Worm (Caenorhabditis elegans): ENCODE measurements around the gene fce-2.

The fce-2 gene

DNA sequence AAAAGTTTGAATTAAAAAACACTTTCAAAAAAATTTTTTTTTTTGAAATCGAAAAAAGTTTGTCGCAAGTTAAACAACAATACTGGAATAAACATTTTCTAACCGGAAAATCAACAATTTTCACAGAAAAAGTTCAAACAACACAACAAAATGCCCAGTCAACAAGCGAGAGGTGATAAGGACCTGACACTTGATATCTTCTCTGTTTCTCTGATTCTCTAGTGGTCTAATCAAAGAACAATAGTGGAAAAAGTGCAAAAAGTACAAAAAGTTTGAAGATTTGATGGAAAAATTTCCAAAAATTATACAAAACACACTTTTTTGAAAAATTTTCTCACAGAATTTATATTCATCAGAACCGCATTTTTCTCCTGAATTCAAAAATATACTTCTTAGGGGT is 1.7 kb upstream of the fce-2 start:
- TF ChIP-seq ceh-63 (GFP tag; optimal IDR thresholded peaks at IDR 0.05) (no peak), pax-3 (tag; optimal IDR thresholded peaks at IDR 0.05) (no peak), ama-1 (optimal IDR thresholded peaks at IDR 0.05) (no peak), elt-2 (tag; optimal IDR thresholded peaks at IDR 0.05) (peak; percentile 54), mab-9 (GFP tag; IDR thresholded peaks at IDR 0.05) (no peak), ets-5 (GFP tag; IDR thresholded peaks at IDR 0.05) (no peak), mef-2 (tag; optimal IDR thresholded peaks at IDR 0.05) (no peak), blmp-1 (tag; optimal IDR thresholded peaks at IDR 0.05) (peak; percentile 26), unc-98 (GFP tag; IDR thresholded peaks at IDR 0.05) (no peak), hlh-17 (GFP tag; optimal IDR thresholded peaks at IDR 0.05; ENCODE audit: borderline replicate concordance) (no peak), unc-86 (tag; optimal IDR thresholded peaks at IDR 0.05) (no peak), jun-1 (tag; optimal IDR thresholded peaks at IDR 0.05) (no peak), mdl-1 (tag; optimal IDR thresholded peaks at IDR 0.05) (no peak), tlp-1 (tag; optimal IDR thresholded peaks at IDR 0.05) (no peak), nhr-71 (tag; optimal IDR thresholded peaks at IDR 0.05) (peak; percentile 11), vab-15 (tag; optimal IDR thresholded peaks at IDR 0.05) (no peak), unc-30 (tag; optimal IDR thresholded peaks at IDR 0.05) (no peak), pag-3 (tag; optimal IDR thresholded peaks at IDR 0.05; ENCODE audit: borderline replicate concordance, insufficient read depth) (no peak), aly-2 (tag; optimal IDR thresholded peaks at IDR 0.05) (no peak), elt-3 (tag; optimal IDR thresholded peaks at IDR 0.05) (peak in 1 of 6 experiments; percentile 4), egl-27 (tag; optimal IDR thresholded peaks at IDR 0.05) (no peak), nhr-11 (tag; optimal IDR thresholded peaks at IDR 0.05) (no peak), sox-4 (tag; optimal IDR thresholded peaks at IDR 0.05) (no peak), irx-1 (tag; optimal IDR thresholded peaks at IDR 0.05) (no peak), sup-37 (GFP tag; optimal IDR thresholded peaks at IDR 0.05) (no peak), nhr-76 (tag; optimal IDR thresholded peaks at IDR 0.05) (no peak), nhr-19 (GFP tag; conservative IDR thresholded peaks at IDR 0.05) (0 out of 2 replicates have a peak, but pooled peaks have one; percentile 3), lin-14 (GFP tag; optimal IDR thresholded peaks at IDR 0.05) (peak; percentile 11)

DNA sequence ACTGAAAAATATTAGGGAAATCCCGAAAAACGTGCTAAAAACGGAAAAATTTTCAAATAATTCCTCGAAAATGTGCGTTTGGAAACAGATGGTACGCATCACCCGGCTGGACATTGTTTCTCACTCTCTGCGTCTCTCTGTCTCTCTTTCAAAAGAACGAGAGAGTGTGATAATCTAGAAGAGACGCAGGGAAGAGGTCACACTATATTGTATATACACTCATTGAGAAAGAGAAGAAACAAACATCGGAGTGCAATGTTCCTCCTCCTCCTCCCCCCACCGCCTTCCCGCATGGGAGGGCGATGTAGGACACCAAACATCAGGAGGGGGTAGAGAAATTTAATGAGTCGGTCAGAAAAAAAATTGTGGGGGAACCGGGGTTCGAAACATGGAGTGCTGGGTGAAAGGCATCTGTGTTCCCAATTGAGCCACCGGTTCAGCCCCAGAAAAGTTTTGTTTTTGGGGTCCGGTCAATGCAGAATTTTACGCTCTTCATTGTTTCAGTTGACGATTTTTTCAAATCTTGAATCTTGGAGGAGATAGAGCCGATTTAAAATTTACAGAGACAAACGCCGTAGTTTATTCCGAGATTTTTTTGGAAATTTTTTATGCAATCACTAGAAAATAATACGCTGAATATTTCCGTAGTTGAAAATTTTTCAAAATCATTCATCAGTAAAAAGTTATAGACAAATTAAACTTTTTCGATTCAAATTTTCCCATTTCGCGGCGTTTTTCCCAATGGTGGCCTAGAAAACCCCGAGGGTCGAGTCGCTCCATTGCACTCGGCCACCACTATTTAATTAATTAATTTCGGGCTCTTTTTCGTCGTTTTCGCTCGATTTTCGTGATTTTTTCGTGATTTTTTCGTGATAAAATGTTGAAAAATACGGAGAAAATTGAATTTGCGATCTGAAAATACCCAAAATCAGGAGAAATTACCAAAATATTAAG is 595 bp upstream of the fce-2 start:
- TF ChIP-seq snpc-4 (tag; optimal IDR thresholded peaks at IDR 0.05): no peak
- TF ChIP-seq unc-130 (tag; optimal IDR thresholded peaks at IDR 0.05): no peak
- peak; percentile 30; the same call in 1 of the 2 replicates for TF ChIP-seq unc-98 (GFP tag; IDR thresholded peaks at IDR 0.05)
- TF ChIP-seq tbx-2 (tag; optimal IDR thresholded peaks at IDR 0.05): peak; percentile 68
- peak; percentile 73 for TF ChIP-seq fkh-4 (tag; optimal IDR thresholded peaks at IDR 0.05; ENCODE audit: borderline replicate concordance)
- TF ChIP-seq dpl-1 (GFP tag; optimal IDR thresholded peaks at IDR 0.05): peak; percentile 84 to 92 (median 86)
- TF ChIP-seq mef-2 (tag; optimal IDR thresholded peaks at IDR 0.05): no peak
- TF ChIP-seq dsc-1 (tag; optimal IDR thresholded peaks at IDR 0.05): peak; percentile 91
- TF ChIP-seq nhr-71 (tag; optimal IDR thresholded peaks at IDR 0.05): peak; percentile 77
- peak; percentile 12 for TF ChIP-seq ceh-8 (GFP tag; optimal IDR thresholded peaks at IDR 0.05)
- TF ChIP-seq sox-4 (tag; optimal IDR thresholded peaks at IDR 0.05): peak; percentile 60
- TF ChIP-seq zag-1 (tag; optimal IDR thresholded peaks at IDR 0.05): peak; percentile 13
- no peak for TF ChIP-seq hpl-2 (GFP tag; optimal IDR thresholded peaks at IDR 0.05)
- peak; percentile 5 to 68 (median 14) for TF ChIP-seq ceh-82 (tag; optimal IDR thresholded peaks at IDR 0.05)
- no peak for TF ChIP-seq fos-1 (tag; optimal IDR thresholded peaks at IDR 0.05)
- peak; percentile 40 for TF ChIP-seq jun-1 (tag; optimal IDR thresholded peaks at IDR 0.05)
- peak; percentile 52 for TF ChIP-seq unc-86 (tag; optimal IDR thresholded peaks at IDR 0.05)
- peak in 1 of 2 experiments; percentile 70 for TF ChIP-seq ztf-11 (tag; optimal IDR thresholded peaks at IDR 0.05)
- TF ChIP-seq lsy-2 (tag; optimal IDR thresholded peaks at IDR 0.05): peak; percentile 32 to 69
- TF ChIP-seq mdl-1 (tag; optimal IDR thresholded peaks at IDR 0.05): peak in 1 of 2 experiments; percentile 64
- no peak for TF ChIP-seq nhr-84 (tag; optimal IDR thresholded peaks at IDR 0.05)
- peak; percentile 20 for TF ChIP-seq F16B12.6 (tag; optimal IDR thresholded peaks at IDR 0.05)
- peak; percentile 31 for TF ChIP-seq C16A3.4 (tag; optimal IDR thresholded peaks at IDR 0.05)
- no peak for TF ChIP-seq nhr-77 (tag; optimal IDR thresholded peaks at IDR 0.05)
- no peak for TF ChIP-seq fkh-10 (GFP tag; optimal IDR thresholded peaks at IDR 0.05)
- TF ChIP-seq egl-13 (tag; optimal IDR thresholded peaks at IDR 0.05): peak; percentile 58
- peak; percentile 62 for TF ChIP-seq mep-1 (tag; optimal IDR thresholded peaks at IDR 0.05)
- TF ChIP-seq elt-3 (tag; optimal IDR thresholded peaks at IDR 0.05): peak in 1 of 6 experiments; percentile 14
- no peak for TF ChIP-seq aly-2 (tag; optimal IDR thresholded peaks at IDR 0.05)
